Worm (Caenorhabditis elegans): Measurements from ENCODE around the gene K09F6.3.
"Not testable (repeated sequence)": the region's sequence is repeated elsewhere in the genome, so short reads cannot be mapped to it uniquely, and the experiment has no call there.

The K09F6.3 gene

ce11 chrII:2225608-2226007 is 29.4 kb upstream of the K09F6.3 start, which contains the start of gene F54A3.5:
Gene F54A3.5 (minus strand): TSS chrII:2225708.
- TF ChIP-seq ceh-90 (tag; optimal IDR thresholded peaks at IDR 0.05) (no peak), isw-1 (GFP tag; IDR thresholded peaks at IDR 0.05) (no peak), ama-1 (optimal IDR thresholded peaks at IDR 0.05) (no peak), aha-1 (tag; optimal IDR thresholded peaks at IDR 0.05) (no peak), nhr-28 (tag; optimal IDR thresholded peaks at IDR 0.05) (no peak), pqm-1 (tag; optimal IDR thresholded peaks at IDR 0.05) (no peak), nhr-237 (tag; optimal IDR thresholded peaks at IDR 0.05) (no peak), zip-4 (GFP tag; optimal IDR thresholded peaks at IDR 0.05) (no peak), nhr-47 (tag; optimal IDR thresholded peaks at IDR 0.05) (no peak), tlp-1 (tag; optimal IDR thresholded peaks at IDR 0.05) (no peak)

- peak; percentile 4 for TF ChIP-seq nhr-85 (tag)
- TF ChIP-seq lin-15B (tag; optimal IDR thresholded peaks at IDR 0.05) = no peak
Observed at ce11 chrII:2230368-2230767, 24.6 kb upstream of the K09F6.3 start.

ce11 chrII:2232429-2232828 is 22.5 kb upstream of the K09F6.3 start, which contains the start of gene F54A3.6:
Gene F54A3.6 (minus strand): TSS chrII:2232470.
- TF ChIP-seq efl-1 (optimal IDR thresholded peaks at IDR 0.05) (peak; percentile 9 to 15), isw-1 (GFP tag; IDR thresholded peaks at IDR 0.05) (peak; percentile 57), lsy-2 (tag; optimal IDR thresholded peaks at IDR 0.05) (peak; percentile 60 to 90)
- TF ChIP-seq efl-1 (GFP tag; optimal IDR thresholded peaks at IDR 0.05 in 1 of 2) = not testable (repeated sequence)

- no peak for TF ChIP-seq efl-1 (optimal IDR thresholded peaks at IDR 0.05)
- peak in 1 of 2 experiments; percentile 59 for TF ChIP-seq efl-1 (GFP tag; optimal IDR thresholded peaks at IDR 0.05 in 1 of 2)
- TF ChIP-seq isw-1 (GFP tag; IDR thresholded peaks at IDR 0.05) = no peak
Observed at ce11 chrII:2233240-2233639, 21.7 kb upstream of the K09F6.3 start, which contains the start of gene cct-3. Gene cct-3 (plus strand): TSS chrII:2233540.

ce11 chrII:2236352-2236751 is 18.6 kb upstream of the K09F6.3 start:
- TF ChIP-seq efl-1 (optimal IDR thresholded peaks at IDR 0.05) (no peak), efl-1 (GFP tag; optimal IDR thresholded peaks at IDR 0.05 in 1 of 2) (no peak), rnt-1 (tag; optimal IDR thresholded peaks at IDR 0.05) (no peak), blmp-1 (tag; optimal IDR thresholded peaks at IDR 0.05) (no peak), efl-3 (GFP tag; optimal IDR thresholded peaks at IDR 0.05) (no peak), aha-1 (tag; optimal IDR thresholded peaks at IDR 0.05) (no peak), C34B4.2 (tag; optimal IDR thresholded peaks at IDR 0.05) (no peak), sptf-1 (tag; optimal IDR thresholded peaks at IDR 0.05) (no peak), ces-1 (GFP tag; optimal IDR thresholded peaks at IDR 0.05) (no peak), hpl-2 (GFP tag; optimal IDR thresholded peaks at IDR 0.05) (no peak), C04F5.9 (tag; optimal IDR thresholded peaks at IDR 0.05) (no peak), vab-15 (tag; optimal IDR thresholded peaks at IDR 0.05) (no peak), nhr-28 (tag; optimal IDR thresholded peaks at IDR 0.05) (no peak)

- TF ChIP-seq efl-1 (optimal IDR thresholded peaks at IDR 0.05) (no peak), efl-1 (GFP tag; optimal IDR thresholded peaks at IDR 0.05 in 1 of 2) (peak in 1 of 2 experiments; percentile 54), nhr-85 (tag) (peak; percentile 7), hlh-4 (tag; optimal IDR thresholded peaks at IDR 0.05) (no peak)
Observed at ce11 chrII:2243342-2243741, 11.6 kb upstream of the K09F6.3 start, which contains the start of gene F54A3.2. Gene F54A3.2 (plus strand): TSS chrII:2243642.

- no peak for TF ChIP-seq nhr-47 (tag; optimal IDR thresholded peaks at IDR 0.05)
- peak; percentile 8 for TF ChIP-seq ceh-8 (GFP tag; optimal IDR thresholded peaks at IDR 0.05)
Observed at ce11 chrII:2251617-2252016, 3.3 kb upstream of the K09F6.3 start.

- TF ChIP-seq nhr-19 (GFP tag; conservative IDR thresholded peaks at IDR 0.05) (no peak), nhr-90 (tag; optimal IDR thresholded peaks at IDR 0.05; ENCODE audit: poor library complexity) (no peak), efl-1 (optimal IDR thresholded peaks at IDR 0.05) (no peak), efl-1 (GFP tag; optimal IDR thresholded peaks at IDR 0.05 in 1 of 2) (no peak), ama-1 (optimal IDR thresholded peaks at IDR 0.05) (no peak), elt-2 (tag; optimal IDR thresholded peaks at IDR 0.05) (no peak), unc-62 (GFP tag; optimal IDR thresholded peaks at IDR 0.05) (no peak), grh-1 (GFP tag; IDR thresholded peaks at IDR 0.05) (no peak), lin-15B (tag; optimal IDR thresholded peaks at IDR 0.05) (no peak), pag-3 (tag; optimal IDR thresholded peaks at IDR 0.05; ENCODE audit: borderline replicate concordance, insufficient read depth) (no peak), egl-27 (tag; optimal IDR thresholded peaks at IDR 0.05) (no peak), snpc-4 (tag; optimal IDR thresholded peaks at IDR 0.05) (no peak), mef-2 (tag; optimal IDR thresholded peaks at IDR 0.05) (no peak), sox-4 (tag; optimal IDR thresholded peaks at IDR 0.05) (no peak), lin-39 (tag; optimal IDR thresholded peaks at IDR 0.05) (no peak), ztf-4 (tag; optimal IDR thresholded peaks at IDR 0.05) (no peak), nhr-76 (tag; optimal IDR thresholded peaks at IDR 0.05) (no peak), blmp-1 (tag; optimal IDR thresholded peaks at IDR 0.05) (no peak)
Observed at ce11 chrII:2253676-2254075, 1.3 kb upstream of the K09F6.3 start.
